Worm (Caenorhabditis elegans) whole organism, midembryonic: Measurements from ENCODE around the gene srx-114.

Source experiments
- T22C8.4 ChIP-seq: fragments of 200-800 bp; sonication (Bioruptor generic); IDR thresholded peaks from 2 replicates; pipeline ENCODE4 v1.3.6; 2022; ENCODE audit warnings: missing genetic modification characterization, missing compliant biosample characterization
- cog-1 ChIP-seq: sonication (generic microtip); optimal IDR thresholded peaks from 2 replicates; lab custom pipeline; 2016; ENCODE audit warnings: missing genetic modification characterization, missing compliant biosample characterization
- flt-1 ChIP-seq: fragments of 200-800 bp; sonication (Bioruptor generic); IDR thresholded peaks from 2 replicates; pipeline ENCODE4 v1.3.6; 2022; ENCODE audit warnings: missing genetic modification characterization, missing compliant biosample characterization
- klf-2 ChIP-seq: fragments of 200-800 bp; sonication (Bioruptor generic); conservative IDR thresholded peaks from 2 replicates; pipeline ENCODE4 v1.3.6; 2022; ENCODE audit warnings: missing genetic modification reagents, missing genetic modification characterization, missing compliant biosample characterization
- med-1 ChIP-seq: sonication (generic microtip); optimal IDR thresholded peaks from 2 replicates; lab custom pipeline; 2017; ENCODE audit warnings: missing genetic modification characterization, mild to moderate bottlenecking, missing compliant biosample characterization, antibody characterized with exemption, missing genetic modification reagents; ENCODE audit not compliant: insufficient read depth
- ref-1 ChIP-seq: fragments of 200-800 bp; sonication (Bioruptor generic); conservative IDR thresholded peaks from 2 replicates; pipeline ENCODE4 v1.3.6; 2022; ENCODE audit warnings: missing genetic modification reagents, missing genetic modification characterization, missing compliant biosample characterization
- tab-1 ChIP-seq: fragments of 200-800 bp; sonication (Bioruptor generic); IDR thresholded peaks from 2 replicates; pipeline ENCODE4 v1.3.6; 2022; ENCODE audit warnings: missing genetic modification characterization, missing compliant biosample characterization
- ztf-23 ChIP-seq: fragments of 200-800 bp; sonication (Bioruptor generic); IDR thresholded peaks from 2 replicates; pipeline ENCODE4 v1.3.6; 2022; ENCODE audit warnings: missing genetic modification reagents, missing genetic modification characterization, missing compliant biosample characterization
- ztf-29 ChIP-seq: fragments of 200-800 bp; sonication (Bioruptor generic); IDR thresholded peaks from 2 replicates; pipeline ENCODE4 v1.3.6; 2022; ENCODE audit warnings: missing genetic modification reagents, missing genetic modification characterization, missing compliant biosample characterization

srx-114 gene

ce11 chrII:5459534-5459933 is 26.6 kb upstream of the srx-114 start:
- no peak for TF ChIP-seq T22C8.4 (GFP tag; lab: Robert Waterston, UW)
- TF ChIP-seq med-1 (GFP tag; lab: Kevin White, UChicago), result no peak
- TF ChIP-seq flt-1 (GFP tag; lab: Robert Waterston, UW), result no peak
- TF ChIP-seq ztf-23 (GFP tag; lab: Robert Waterston, UW), result no peak
- TF ChIP-seq ref-1 (GFP tag; lab: Robert Waterston, UW), result no peak
- TF ChIP-seq ztf-29, result no peak
- no peak for TF ChIP-seq klf-2 (GFP tag; lab: Robert Waterston, UW)
- no peak for TF ChIP-seq cog-1
- TF ChIP-seq tab-1 (GFP tag; lab: Robert Waterston, UW), result no peak

ce11 chrII:5458683-5459410 is 25.9 kb upstream of the srx-114 start:
- TF ChIP-seq flt-1 (GFP tag; lab: Robert Waterston, UW), result no peak
- TF ChIP-seq ztf-29, result no peak
- no peak for TF ChIP-seq cog-1
- TF ChIP-seq ref-1 (GFP tag; lab: Robert Waterston, UW), result no peak
- no peak for TF ChIP-seq klf-2 (GFP tag; lab: Robert Waterston, UW)
- TF ChIP-seq ztf-23 (GFP tag; lab: Robert Waterston, UW), result no peak
- no peak for TF ChIP-seq med-1 (GFP tag; lab: Kevin White, UChicago)

ce11 chrII:5455650-5456355 is 22.8 kb upstream of the srx-114 start, which contains the start of gene daz-1:
Gene daz-1 (plus strand): TSS chrII:5456305.
- no peak for TF ChIP-seq ref-1 (GFP tag; lab: Robert Waterston, UW)
- no peak for TF ChIP-seq tab-1 (GFP tag; lab: Robert Waterston, UW)
- no peak for TF ChIP-seq ztf-23 (GFP tag; lab: Robert Waterston, UW)
- TF ChIP-seq klf-2 (GFP tag; lab: Robert Waterston, UW), result no peak
- TF ChIP-seq med-1 (GFP tag; lab: Kevin White, UChicago), result no peak
- TF ChIP-seq T22C8.4 (GFP tag; lab: Robert Waterston, UW), result no peak
- no peak for TF ChIP-seq flt-1 (GFP tag; lab: Robert Waterston, UW)
- no peak for TF ChIP-seq ztf-29
- no peak for TF ChIP-seq cog-1

ce11 chrII:5453547-5453946 is 20.6 kb upstream of the srx-114 start, which contains the start of gene dhs-5:
Gene dhs-5 (plus strand): TSS chrII:5453847.
- TF ChIP-seq tab-1 (GFP tag; lab: Robert Waterston, UW) (no peak), ztf-23 (GFP tag; lab: Robert Waterston, UW) (no peak), ref-1 (GFP tag; lab: Robert Waterston, UW) (no peak), med-1 (GFP tag; lab: Kevin White, UChicago) (no peak), cog-1 (no peak), klf-2 (GFP tag; lab: Robert Waterston, UW) (no peak), ztf-29 (no peak), T22C8.4 (GFP tag; lab: Robert Waterston, UW) (no peak)

ce11 chrII:5451278-5451677 is 18.3 kb upstream of the srx-114 start:
- TF ChIP-seq med-1 (GFP tag; lab: Kevin White, UChicago) (no peak), ztf-29 (no peak), tab-1 (GFP tag; lab: Robert Waterston, UW) (no peak), ref-1 (GFP tag; lab: Robert Waterston, UW) (no peak), flt-1 (GFP tag; lab: Robert Waterston, UW) (no peak), ztf-23 (GFP tag; lab: Robert Waterston, UW) (no peak), cog-1 (no peak), klf-2 (GFP tag; lab: Robert Waterston, UW) (no peak), T22C8.4 (GFP tag; lab: Robert Waterston, UW) (no peak)

- TF ChIP-seq T22C8.4 (GFP tag; lab: Robert Waterston, UW), result no peak
- TF ChIP-seq cog-1, result no peak
- no peak for TF ChIP-seq med-1 (GFP tag; lab: Kevin White, UChicago)
- TF ChIP-seq ztf-29, result no peak
- TF ChIP-seq ref-1 (GFP tag; lab: Robert Waterston, UW), result no peak
- no peak for TF ChIP-seq flt-1 (GFP tag; lab: Robert Waterston, UW)
- TF ChIP-seq tab-1 (GFP tag; lab: Robert Waterston, UW), result no peak
- TF ChIP-seq ztf-23 (GFP tag; lab: Robert Waterston, UW), result no peak
Observed at ce11 chrII:5449620-5450019, 16.7 kb upstream of the srx-114 start.

- TF ChIP-seq ref-1 (GFP tag; lab: Robert Waterston, UW) (no peak), med-1 (GFP tag; lab: Kevin White, UChicago) (no peak), ztf-29 (no peak)
Observed at ce11 chrII:5449219-5449618, 16.2 kb upstream of the srx-114 start.

- TF ChIP-seq ztf-23 (GFP tag; lab: Robert Waterston, UW), result no peak
- no peak for TF ChIP-seq cog-1
- no peak for TF ChIP-seq med-1 (GFP tag; lab: Kevin White, UChicago)
- TF ChIP-seq klf-2 (GFP tag; lab: Robert Waterston, UW), result no peak
- TF ChIP-seq ref-1 (GFP tag; lab: Robert Waterston, UW), result no peak
Observed at ce11 chrII:5447381-5447780, 14.4 kb upstream of the srx-114 start, which contains the start of gene cex-1. Gene cex-1 (plus strand): TSS chrII:5447681.

ce11 chrII:5446506-5446905 is 13.5 kb upstream of the srx-114 start, which contains the start of gene nmr-1:
Gene nmr-1 (minus strand): TSS chrII:5446606.
- TF ChIP-seq flt-1 (GFP tag; lab: Robert Waterston, UW), result no peak
- no peak for TF ChIP-seq cog-1
- no peak for TF ChIP-seq ztf-29
- TF ChIP-seq klf-2 (GFP tag; lab: Robert Waterston, UW), result no peak
- TF ChIP-seq ref-1 (GFP tag; lab: Robert Waterston, UW), result no peak
- TF ChIP-seq med-1 (GFP tag; lab: Kevin White, UChicago), result no peak
- no peak for TF ChIP-seq tab-1 (GFP tag; lab: Robert Waterston, UW)
- no peak for TF ChIP-seq ztf-23 (GFP tag; lab: Robert Waterston, UW)
- TF ChIP-seq T22C8.4 (GFP tag; lab: Robert Waterston, UW), result no peak
